Worm (Caenorhabditis elegans) whole organism, early embryonic: ENCODE measurements around the gene mmcm-1.

Experiments used
- B0310.2 ChIP-seq: sonication (generic microtip); optimal IDR thresholded peaks from 2 replicates; lab custom pipeline; 2016; ENCODE audit warnings: mild to moderate bottlenecking, missing genetic modification characterization, missing compliant biosample characterization
- F13C5.2 ChIP-seq: sonication (generic microtip); optimal IDR thresholded peaks from 2 replicates; lab custom pipeline; 2017; ENCODE audit warnings: mild to moderate bottlenecking, missing genetic modification characterization, inconsistent platforms, missing compliant biosample characterization
- aly-1 ChIP-seq: sonication (generic microtip); optimal IDR thresholded peaks from 2 replicates; lab custom pipeline; 2016; ENCODE audit warnings: missing genetic modification characterization, missing compliant biosample characterization
- ama-1 ChIP-seq: fragments of 150-350 bp; optimal IDR thresholded peaks from 2 replicates; lab custom pipeline; 2014
- ceh-13 ChIP-seq: fragments of 200-800 bp; sonication (Bioruptor generic); optimal IDR thresholded peaks from 2 replicates; lab custom pipeline; 2018; ENCODE audit warnings: mild to moderate bottlenecking, missing genetic modification characterization, missing compliant biosample characterization
- ceh-36 ChIP-seq: sonication (generic microtip); optimal IDR thresholded peaks from 2 replicates; lab custom pipeline; 2016; ENCODE audit warnings: missing genetic modification characterization, inconsistent platforms, missing compliant biosample characterization
- ets-7 ChIP-seq: sonication (generic microtip); optimal IDR thresholded peaks from 2 replicates; lab custom pipeline; 2016; ENCODE audit warnings: missing genotype, missing genetic modification characterization, missing compliant biosample characterization
- flt-1 ChIP-seq: fragments of 200-800 bp; sonication (Bioruptor generic); IDR thresholded peaks from 2 replicates; pipeline ENCODE4 v1.3.6; 2022; ENCODE audit warnings: missing genetic modification characterization, missing compliant biosample characterization
- hmbx-1 ChIP-seq: sonication (generic microtip); optimal IDR thresholded peaks from 2 replicates; lab custom pipeline; 2016; ENCODE audit warnings: mild to moderate bottlenecking, missing genetic modification characterization, missing compliant biosample characterization
- hmg-4 ChIP-seq: fragments of 200-800 bp; sonication (Bioruptor generic); optimal IDR thresholded peaks from 2 replicates; lab custom pipeline; 2018; ENCODE audit warnings: mild to moderate bottlenecking, missing genetic modification characterization, missing compliant biosample characterization
- hnd-1 ChIP-seq: sonication (generic microtip); optimal IDR thresholded peaks from 2 replicates; lab custom pipeline; 2016; ENCODE audit warnings: missing genetic modification characterization, missing compliant biosample characterization
- pes-1 ChIP-seq: fragments of 200-800 bp; sonication (Bioruptor generic); IDR thresholded peaks from 2 replicates; pipeline ENCODE4 v1.3.6; 2022; ENCODE audit warnings: missing genetic modification reagents, missing genetic modification characterization, missing compliant biosample characterization
- scrt-1 ChIP-seq: fragments of 200-800 bp; sonication (Bioruptor generic); IDR thresholded peaks from 2 replicates; pipeline ENCODE4 v1.3.6; 2022; ENCODE audit warnings: missing genetic modification characterization, missing compliant biosample characterization
- sea-1 ChIP-seq: fragments of 200-800 bp; sonication (Bioruptor generic); conservative IDR thresholded peaks from 2 replicates; pipeline ENCODE4 v1.3.6; 2022; ENCODE audit warnings: missing genetic modification characterization, missing compliant biosample characterization
- tbx-11 ChIP-seq: fragments of 200-800 bp; sonication (Bioruptor generic); IDR thresholded peaks from 2 replicates; pipeline ENCODE4 v1.3.6; 2022; ENCODE audit warnings: missing genetic modification characterization, missing compliant biosample characterization
- tbx-37 ChIP-seq: fragments of 200-800 bp; sonication (Bioruptor generic); conservative IDR thresholded peaks from 2 replicates; pipeline ENCODE4 v1.3.6; 2022; ENCODE audit warnings: missing genetic modification reagents, missing genetic modification characterization, missing compliant biosample characterization
- tra-4 ChIP-seq: sonication (generic microtip); optimal IDR thresholded peaks from 2 replicates; lab custom pipeline; 2017; ENCODE audit warnings: missing genetic modification characterization, missing compliant biosample characterization

The mmcm-1 gene

DNA sequence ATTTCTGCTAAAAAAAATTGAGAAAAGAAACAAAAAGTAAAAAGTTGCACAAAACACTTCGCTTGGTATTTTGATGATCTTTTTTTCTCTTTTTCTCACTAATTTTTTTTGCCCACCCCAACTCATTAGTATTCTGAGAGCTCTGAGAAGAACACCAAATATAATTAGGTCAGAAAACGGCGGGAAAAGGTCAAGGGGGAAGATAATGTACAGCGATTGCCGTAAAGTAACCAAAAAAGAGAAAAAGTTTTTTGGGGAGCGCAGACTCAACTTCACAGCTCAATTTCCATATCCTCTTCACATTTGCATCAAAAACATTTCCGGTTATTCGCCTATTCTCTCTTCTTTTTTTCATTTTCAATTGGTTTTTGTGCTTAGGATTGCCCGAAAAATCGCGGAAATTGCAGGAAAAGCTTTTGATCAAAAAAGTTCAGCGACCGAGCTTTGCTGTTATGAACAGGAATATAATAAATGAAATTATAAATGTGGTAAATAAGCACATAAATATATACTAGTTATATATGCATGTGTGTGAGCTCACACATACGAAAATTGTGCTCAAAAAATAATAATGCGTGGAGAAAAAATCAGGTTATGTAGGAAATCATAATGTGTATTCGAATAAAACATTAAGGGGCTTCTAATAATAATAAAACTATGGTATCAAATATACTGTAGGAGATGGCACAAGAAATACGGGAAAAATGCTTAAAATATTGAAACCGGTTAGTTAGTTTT is 4.7 kb downstream of the mmcm-1 start:
- no peak for TF ChIP-seq aly-1 (tag; lab: Kevin White, UChicago)
- TF ChIP-seq flt-1 (GFP tag; lab: Robert Waterston, UW) = no peak
- TF ChIP-seq pes-1 (GFP tag; lab: Robert Waterston, UW) = no peak
- no peak for TF ChIP-seq sea-1 (GFP tag; lab: Robert Waterston, UW)
- TF ChIP-seq tra-4 (tag; lab: Kevin White, UChicago) = no peak
- TF ChIP-seq tbx-11 (GFP tag; lab: Robert Waterston, UW) = no peak
- TF ChIP-seq hmg-4 = no peak
- no peak for TF ChIP-seq ama-1 (lab: Kevin White, UChicago)
- TF ChIP-seq hmbx-1 (tag; lab: Kevin White, UChicago) = no peak
- TF ChIP-seq tbx-37 (GFP tag; lab: Robert Waterston, UW) = no peak
- no peak for TF ChIP-seq ceh-36 (tag; lab: Kevin White, UChicago)
- TF ChIP-seq scrt-1 (GFP tag; lab: Robert Waterston, UW) = no peak
- no peak for TF ChIP-seq B0310.2 (tag; lab: Kevin White, UChicago)
- TF ChIP-seq ets-7 (tag; lab: Kevin White, UChicago) = no peak
- no peak for TF ChIP-seq F13C5.2 (tag; lab: Kevin White, UChicago)

DNA sequence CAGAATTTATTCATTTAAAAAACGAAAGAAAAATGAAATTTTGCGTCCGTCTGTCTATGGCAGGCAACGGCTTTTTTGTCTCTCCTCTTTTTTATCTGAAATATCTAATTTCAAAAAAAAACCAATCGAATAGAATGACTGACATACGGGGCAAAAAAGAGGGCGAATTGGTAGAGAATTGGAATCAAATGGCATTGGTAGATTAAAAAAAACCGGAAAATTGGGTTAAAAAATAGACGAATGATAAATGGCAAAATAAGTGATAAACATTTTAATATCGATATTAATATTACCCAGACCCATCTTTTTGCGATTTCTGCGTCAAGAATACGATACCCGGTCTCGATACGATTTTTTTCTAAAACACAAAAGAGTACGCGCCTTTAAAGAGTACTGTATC is 5.9 kb downstream of the mmcm-1 start, which contains the start of gene tir-1:
tir-1 (minus strand) TSS at position 101 of the 400 bp plus-strand sequence.
- TF ChIP-seq hmg-4 (no peak), tbx-37 (GFP tag; lab: Robert Waterston, UW) (no peak), F13C5.2 (tag; lab: Kevin White, UChicago) (no peak), tbx-11 (GFP tag; lab: Robert Waterston, UW) (no peak), hnd-1 (tag; lab: Kevin White, UChicago) (no peak), ceh-13 (GFP tag; lab: Kevin White, UChicago) (no peak), pes-1 (GFP tag; lab: Robert Waterston, UW) (no peak), sea-1 (GFP tag; lab: Robert Waterston, UW) (no peak), tra-4 (tag; lab: Kevin White, UChicago) (no peak), hmbx-1 (tag; lab: Kevin White, UChicago) (no peak), scrt-1 (GFP tag; lab: Robert Waterston, UW) (no peak), B0310.2 (tag; lab: Kevin White, UChicago) (no peak), ceh-36 (tag; lab: Kevin White, UChicago) (no peak)

DNA sequence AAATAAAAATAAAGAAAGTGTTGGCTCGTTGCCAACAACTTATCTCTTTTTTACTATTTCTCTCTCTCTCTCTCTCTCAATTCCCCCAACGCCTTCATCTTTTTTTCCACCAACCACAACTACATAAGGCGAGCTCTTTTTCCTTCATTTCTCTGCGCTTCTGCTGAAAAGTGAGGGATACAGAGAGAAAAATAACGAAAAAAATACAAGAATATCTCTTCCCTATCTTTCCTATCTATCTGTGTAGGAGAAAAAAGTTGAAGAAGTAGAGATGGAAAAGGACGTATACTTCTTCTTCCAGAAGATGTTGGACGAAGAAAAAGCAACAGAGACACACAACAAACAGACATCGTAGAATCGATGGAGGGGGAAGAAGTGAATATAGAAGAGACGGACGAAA is 8.6 kb downstream of the mmcm-1 start:
- TF ChIP-seq scrt-1 (GFP tag; lab: Robert Waterston, UW) = no peak
- no peak for TF ChIP-seq tbx-37 (GFP tag; lab: Robert Waterston, UW)

DNA sequence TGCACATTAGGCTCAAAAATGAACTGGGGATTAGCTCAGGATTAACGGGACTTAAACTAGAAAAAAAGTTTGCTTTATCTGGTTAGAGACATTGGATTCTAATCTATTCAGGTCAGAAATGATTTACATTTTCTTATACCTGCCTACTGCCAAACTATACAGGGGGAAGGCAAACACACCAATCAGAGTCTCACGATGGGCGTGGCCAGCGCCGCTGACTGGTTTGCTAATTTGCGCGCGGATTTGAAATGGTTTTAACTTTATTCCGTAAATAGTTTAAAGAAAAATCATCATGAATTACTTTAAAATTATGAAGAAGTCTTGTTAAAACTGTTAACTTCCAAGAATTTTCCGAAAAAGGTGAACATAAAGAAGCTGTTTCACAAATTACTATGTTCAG is 9.1 kb downstream of the mmcm-1 start:
- TF ChIP-seq ets-7 (tag; lab: Kevin White, UChicago) (no peak), ceh-36 (tag; lab: Kevin White, UChicago) (peak; percentile 43)

DNA sequence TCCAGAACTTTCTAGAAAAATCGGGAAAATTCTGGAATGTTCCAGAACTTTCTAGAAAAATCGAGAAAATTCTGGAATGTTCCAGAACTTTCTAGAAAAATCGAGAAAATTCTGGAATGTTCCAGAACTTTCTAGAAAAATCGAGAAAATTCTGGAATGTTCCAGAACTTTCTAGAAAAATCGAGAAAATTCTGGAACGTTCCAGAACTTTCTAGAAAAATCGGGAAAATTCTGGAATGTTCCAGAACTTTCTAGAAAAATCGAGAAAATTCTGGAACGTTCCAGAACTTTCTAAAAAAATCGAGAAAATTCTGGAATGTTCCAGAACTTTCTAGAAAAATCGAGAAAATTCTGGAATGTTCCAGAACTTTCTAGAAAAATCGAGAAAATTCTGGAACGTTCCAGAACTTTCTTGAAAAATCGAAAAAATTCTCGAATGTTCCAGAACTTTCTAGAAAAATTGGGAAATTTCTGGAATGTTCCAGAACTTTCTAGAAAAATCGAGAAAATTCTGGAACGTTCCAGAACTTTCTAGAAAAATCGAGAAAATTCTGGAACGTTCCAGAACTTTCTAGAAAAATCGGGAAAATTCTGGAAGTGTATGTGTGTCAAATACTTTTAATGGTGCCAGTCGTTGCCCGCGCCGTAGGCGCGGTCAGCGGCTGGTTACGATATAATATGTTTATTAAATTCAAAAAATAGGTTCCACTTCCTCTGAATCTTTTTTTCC is 10.2 kb downstream of the mmcm-1 start:
- TF ChIP-seq tbx-37 (GFP tag; lab: Robert Waterston, UW) (peak; percentile 43; the same call in 1 of the 2 replicates), sea-1 (GFP tag; lab: Robert Waterston, UW) (peak; percentile 54; the same call in 1 of the 2 replicates), flt-1 (GFP tag; lab: Robert Waterston, UW) (peak; percentile 82), pes-1 (GFP tag; lab: Robert Waterston, UW) (peak; percentile 74)

DNA sequence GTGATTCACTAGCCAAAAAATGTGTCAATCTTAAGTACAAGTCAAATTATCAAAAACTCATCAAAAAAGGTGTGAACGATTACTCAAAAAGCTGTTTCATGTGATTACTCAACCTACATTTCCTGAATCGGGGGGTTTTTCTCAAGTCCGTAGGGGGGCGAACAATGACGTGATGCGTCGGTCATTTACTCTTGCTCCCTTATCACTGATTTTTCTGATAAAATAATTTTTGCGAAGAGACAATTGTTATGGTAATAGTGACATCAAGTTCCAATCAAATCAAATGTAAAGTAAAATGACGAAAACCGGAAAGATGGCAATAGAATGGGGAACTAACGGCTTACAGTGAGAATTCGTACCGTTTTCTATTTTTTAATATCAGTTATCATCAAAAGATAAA is 13.5 kb downstream of the mmcm-1 start:
- TF ChIP-seq hmbx-1 (tag; lab: Kevin White, UChicago) (no peak), ceh-13 (GFP tag; lab: Kevin White, UChicago) (no peak)

DNA sequence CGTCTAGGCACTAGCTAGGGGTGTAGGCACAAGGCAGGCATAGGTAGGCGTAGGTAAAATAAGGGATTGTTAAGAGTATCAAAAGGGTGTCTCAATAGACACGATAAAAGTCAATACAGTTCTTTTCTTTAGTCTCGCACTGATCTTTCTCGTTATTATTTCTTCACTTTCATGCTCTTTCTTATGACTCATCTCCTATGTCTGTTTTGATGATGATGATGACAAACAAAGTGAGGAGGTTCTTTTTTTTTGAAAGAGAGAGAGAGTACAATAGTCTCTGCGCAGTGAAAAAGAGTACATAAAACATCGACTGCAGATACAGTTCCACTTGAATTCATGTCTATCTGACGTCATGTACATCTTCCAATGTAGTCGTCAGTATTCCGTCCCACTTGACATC is 17.6 kb downstream of the mmcm-1 start:
- TF ChIP-seq sea-1 (GFP tag; lab: Robert Waterston, UW) = no peak
- no peak for TF ChIP-seq pes-1 (GFP tag; lab: Robert Waterston, UW)
- no peak for TF ChIP-seq ceh-36 (tag; lab: Kevin White, UChicago)
- TF ChIP-seq hmbx-1 (tag; lab: Kevin White, UChicago) = no peak
- no peak for TF ChIP-seq tbx-37 (GFP tag; lab: Robert Waterston, UW)
- TF ChIP-seq tbx-11 (GFP tag; lab: Robert Waterston, UW) = no peak
- TF ChIP-seq flt-1 (GFP tag; lab: Robert Waterston, UW) = no peak
- no peak for TF ChIP-seq scrt-1 (GFP tag; lab: Robert Waterston, UW)
- TF ChIP-seq aly-1 (tag; lab: Kevin White, UChicago) = no peak
- no peak for TF ChIP-seq hnd-1 (tag; lab: Kevin White, UChicago)
- no peak for TF ChIP-seq ets-7 (tag; lab: Kevin White, UChicago)
- no peak for TF ChIP-seq tra-4 (tag; lab: Kevin White, UChicago)
- TF ChIP-seq hmg-4 = no peak
- no peak for TF ChIP-seq ceh-13 (GFP tag; lab: Kevin White, UChicago)
- TF ChIP-seq F13C5.2 (tag; lab: Kevin White, UChicago) = no peak
- TF ChIP-seq B0310.2 (tag; lab: Kevin White, UChicago) = no peak
- TF ChIP-seq ama-1 (lab: Kevin White, UChicago) = no peak
